Worm (Caenorhabditis elegans): Measurements from ENCODE around the gene txt-1.
A peak's percentile ranks its signal among the peaks of the same experiment; 100 is the strongest.

Gene txt-1

ce11 chrII:105889-106288 lies at the start of gene txt-1:
TSS of gene txt-1 (plus strand) at chrII:106189.
- TF ChIP-seq madf-8 (GFP tag; conservative IDR thresholded peaks at IDR 0.05) (no peak), ZK185.1 (tag; optimal IDR thresholded peaks at IDR 0.05; ENCODE audit: poor library complexity, severe bottlenecking) (no peak), attf-5 (GFP tag; optimal IDR thresholded peaks at IDR 0.05) (no peak)

- no peak for TF ChIP-seq ztf-18 (tag; optimal IDR thresholded peaks at IDR 0.05)
- no peak for TF ChIP-seq lir-1 (GFP tag; conservative IDR thresholded peaks at IDR 0.05)
- no peak for TF ChIP-seq madf-6 (GFP tag; IDR thresholded peaks at IDR 0.05)
- no peak for TF ChIP-seq lin-35 (GFP tag; optimal IDR thresholded peaks at IDR 0.05)
Measured at ce11 chrII:57370-57769, 48.6 kb upstream of the txt-1 start, which contains the start of gene ascc-1. TSS of gene ascc-1 (plus strand) at chrII:57670.

ce11 chrII:57873-58272 lies 48.1 kb upstream of the txt-1 start:
- no peak for TF ChIP-seq F10E7.11 (tag; optimal IDR thresholded peaks at IDR 0.05)
- TF ChIP-seq dpff-1 (tag; optimal IDR thresholded peaks at IDR 0.05), result no peak
- no peak for TF ChIP-seq lir-1 (GFP tag; conservative IDR thresholded peaks at IDR 0.05)
- TF ChIP-seq ztf-28 (GFP tag; IDR thresholded peaks at IDR 0.05), result no peak
- TF ChIP-seq D2030.7 (GFP tag; IDR thresholded peaks at IDR 0.05), result no peak
- TF ChIP-seq madf-6 (GFP tag; IDR thresholded peaks at IDR 0.05), result peak; percentile 66
- no peak for TF ChIP-seq egl-18 (GFP tag; IDR thresholded peaks at IDR 0.05)
- no peak for TF ChIP-seq ztf-25 (GFP tag; IDR thresholded peaks at IDR 0.05)
- no peak for TF ChIP-seq K12H6.12 (tag; optimal IDR thresholded peaks at IDR 0.05)
- no peak for TF ChIP-seq tbp1 (GFP tag; optimal IDR thresholded peaks at IDR 0.05)
- TF ChIP-seq B0261.1 (tag; optimal IDR thresholded peaks at IDR 0.05), result no peak
- TF ChIP-seq lsl-1 (GFP tag; optimal IDR thresholded peaks at IDR 0.05), result no peak
- 0 out of 2 replicates have a peak, but pooled peaks have one; percentile 45 for TF ChIP-seq ekl-4 (GFP tag; IDR thresholded peaks at IDR 0.05)
- TF ChIP-seq C06A6.2 (GFP tag; conservative IDR thresholded peaks at IDR 0.05), result no peak
- peak; percentile 16 for TF ChIP-seq dpl-1 (GFP tag; optimal IDR thresholded peaks at IDR 0.05)
- no peak for TF ChIP-seq lsy-27 (tag; optimal IDR thresholded peaks at IDR 0.05; ENCODE audit: borderline replicate concordance, insufficient read depth)
- no peak for TF ChIP-seq F37B4.10 (GFP tag; IDR thresholded peaks at IDR 0.05)
- TF ChIP-seq zfh-2 (GFP tag; conservative IDR thresholded peaks at IDR 0.05), result no peak
- no peak for TF ChIP-seq F22D6.2 (tag; optimal IDR thresholded peaks at IDR 0.05)
- TF ChIP-seq T07F8.4 (tag; optimal IDR thresholded peaks at IDR 0.05), result no peak
- TF ChIP-seq egl-44 (GFP tag; IDR thresholded peaks at IDR 0.05), result no peak
- no peak for TF ChIP-seq hlh-26 (GFP tag; conservative IDR thresholded peaks at IDR 0.05)
- no peak for TF ChIP-seq F49E8.2 (tag; optimal IDR thresholded peaks at IDR 0.05; ENCODE audit: insufficient read depth)
- no peak for TF ChIP-seq ceh-91 (GFP tag; IDR thresholded peaks at IDR 0.05)
- no peak for TF ChIP-seq rpc-1 (optimal IDR thresholded peaks at IDR 0.05)
- TF ChIP-seq rpc-1 (tag; optimal IDR thresholded peaks at IDR 0.05), result no peak
- peak; percentile 59; the same call in 1 of the 2 replicates for TF ChIP-seq B0336.3 (GFP tag; IDR thresholded peaks at IDR 0.05)
- no peak for TF ChIP-seq snpc-4 (GFP tag; optimal IDR thresholded peaks at IDR 0.05)
- TF ChIP-seq snpc-4 (tag; optimal IDR thresholded peaks at IDR 0.05), result no peak
- no peak for TF ChIP-seq F33H1.4 (GFP tag; IDR thresholded peaks at IDR 0.05)
- TF ChIP-seq ZK185.1 (tag; optimal IDR thresholded peaks at IDR 0.05; ENCODE audit: poor library complexity, severe bottlenecking), result no peak
- no peak for TF ChIP-seq F57A8.1 (GFP tag; optimal IDR thresholded peaks at IDR 0.05)
- TF ChIP-seq zim-3 (tag; optimal IDR thresholded peaks at IDR 0.05), result no peak
- TF ChIP-seq ztf-18 (tag; optimal IDR thresholded peaks at IDR 0.05), result no peak
- TF ChIP-seq madf-3 (GFP tag; IDR thresholded peaks at IDR 0.05), result no peak
- TF ChIP-seq fkh-3 (tag; optimal IDR thresholded peaks at IDR 0.05), result no peak
- no peak for TF ChIP-seq pha-4 (tag; optimal IDR thresholded peaks at IDR 0.05)
- TF ChIP-seq mel-28 (tag; optimal IDR thresholded peaks at IDR 0.05; ENCODE audit: borderline replicate concordance), result no peak
- no peak for TF ChIP-seq lin-40 (tag; optimal IDR thresholded peaks at IDR 0.05)
- TF ChIP-seq efl-1 (GFP tag; optimal IDR thresholded peaks at IDR 0.05), result peak; percentile 10
- TF ChIP-seq aptf-2 (GFP tag; conservative IDR thresholded peaks at IDR 0.05), result no peak
- TF ChIP-seq lin-35 (GFP tag; optimal IDR thresholded peaks at IDR 0.05), result no peak
- peak; percentile 55; the same call in 1 of the 2 replicates for TF ChIP-seq pbrm-1 (GFP tag; IDR thresholded peaks at IDR 0.05)

Data from whole organism, young adult.